Fruit fly (Drosophila melanogaster): Measurements from ENCODE around the gene TTLL1A.

DNA sequence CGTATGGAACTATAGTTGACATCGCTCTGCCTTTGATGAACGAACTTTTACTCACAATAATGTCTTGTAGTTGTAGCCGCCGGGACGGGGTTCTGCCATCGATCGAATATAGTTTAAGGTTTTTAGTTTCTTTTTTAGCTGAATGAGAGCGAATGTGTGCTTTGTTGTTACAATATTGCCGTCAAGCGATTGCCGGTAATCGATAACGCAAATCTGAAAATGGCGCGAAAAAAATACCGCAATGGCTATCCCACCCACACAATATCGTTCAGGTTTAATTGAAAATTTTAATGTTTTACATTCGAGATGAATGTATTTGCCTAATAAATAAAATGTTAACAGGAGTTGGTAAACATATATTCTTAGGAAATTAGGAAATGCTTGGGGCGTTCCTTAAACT is 43.3 kb downstream of the TTLL1A start, which contains the start of gene xmas:
- TF ChIP-seq CG12605 (GFP tag; IDR thresholded peaks at IDR 0.05) (no peak), CG15710 (tag; optimal IDR thresholded peaks at IDR 0.05) (no peak), Snoo (tag; optimal IDR thresholded peaks at IDR 0.05) (no peak), CG8159 (tag; optimal IDR thresholded peaks at IDR 0.05) (no peak), rn (GFP tag; IDR thresholded peaks at IDR 0.05) (no peak), CG9948 (tag; optimal IDR thresholded peaks at IDR 0.05) (no peak)
